Fruit fly (Drosophila melanogaster): ENCODE measurements around the gene Rac1.

DNA sequence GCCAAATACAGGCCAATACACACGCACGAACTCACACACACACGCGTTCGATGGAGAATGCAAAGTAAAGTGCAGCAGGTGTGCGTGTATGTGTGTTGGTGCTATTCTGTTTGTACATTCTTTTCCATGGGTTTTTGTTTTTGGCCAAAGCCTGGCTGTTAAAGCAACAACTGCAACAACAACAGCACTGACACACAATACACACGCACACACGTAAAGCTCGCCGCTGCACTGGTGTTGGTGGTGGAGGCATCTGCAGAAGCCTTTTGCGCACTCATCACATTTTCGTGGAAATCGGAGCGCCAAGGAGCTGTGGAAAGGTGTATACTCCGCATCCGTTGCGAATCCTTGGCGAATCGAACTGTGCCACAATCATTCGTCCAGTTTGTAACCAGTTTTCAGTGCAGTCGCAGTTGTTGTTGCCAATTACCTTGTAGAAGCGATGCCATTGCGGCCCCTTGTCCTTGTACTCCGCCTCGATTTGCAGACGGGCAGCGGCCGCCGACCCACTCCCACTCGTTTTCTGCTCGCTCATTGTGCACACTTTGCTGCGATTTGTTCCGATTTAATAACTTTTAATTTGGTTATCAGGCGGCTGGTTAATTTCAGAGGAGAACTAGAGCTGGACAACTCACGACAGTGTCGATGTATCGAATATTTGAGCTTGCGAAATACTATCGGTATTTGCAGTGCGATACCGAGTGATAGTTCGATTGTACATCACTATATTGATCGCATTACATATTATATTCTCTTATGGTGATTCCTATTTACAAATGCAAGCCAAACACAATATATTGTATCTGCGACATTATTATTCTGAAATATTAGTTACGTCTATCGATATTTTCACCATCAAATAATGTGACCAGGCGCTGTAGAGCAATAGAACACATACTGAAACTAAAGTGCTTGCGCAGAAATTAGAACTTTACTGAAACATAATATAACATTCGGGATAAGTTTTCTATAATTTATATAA is 47.8 kb upstream of the Rac1 start:
- no peak for TF ChIP-seq Mnt (GFP tag; optimal IDR thresholded peaks at IDR 0.05)
- TF ChIP-seq CG33017 (tag; optimal IDR thresholded peaks at IDR 0.05), result no peak
